Worm (Caenorhabditis elegans): ENCODE data around the gene C05D12.4.

DNA sequence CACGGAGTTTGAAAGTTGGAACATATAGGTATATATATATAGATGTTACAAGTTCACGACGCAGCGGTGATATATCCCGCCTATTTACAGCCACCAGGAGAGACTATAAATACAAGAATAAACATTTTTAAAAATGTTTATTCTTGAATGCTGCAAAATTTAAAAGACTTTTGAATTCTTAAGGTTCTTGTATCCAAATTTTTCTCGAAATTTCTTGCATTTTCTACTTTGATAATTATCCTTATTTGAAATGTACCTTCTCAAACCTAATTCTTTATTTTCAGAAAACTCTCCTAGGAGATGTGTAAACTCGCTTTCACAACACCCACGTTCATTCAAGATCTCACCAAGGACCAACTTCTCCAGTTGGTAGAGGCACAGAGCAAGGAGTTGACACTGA is at the start of gene C05D12.4:
- TF ChIP-seq pqm-1 (tag; optimal IDR thresholded peaks at IDR 0.05) (no peak), elt-3 (tag; optimal IDR thresholded peaks at IDR 0.05) (no peak)
